Worm (Caenorhabditis elegans) whole organism, L1 larva: ENCODE measurements around the gene R03H10.11.

Experiments
- C04F5.9 ChIP-seq: sonication (generic microtip); optimal IDR thresholded peaks from 2 replicates; lab custom pipeline; 2016; ENCODE audit warnings: missing genetic modification characterization, missing compliant biosample characterization
- ceh-88 ChIP-seq: fragments of 200-800 bp; sonication (Bioruptor generic); IDR thresholded peaks from 2 replicates; pipeline ENCODE4 v1.3.6; 2022; ENCODE audit warnings: missing genetic modification characterization, missing compliant biosample characterization
- ces-1 ChIP-seq: fragments of 150-350 bp; optimal IDR thresholded peaks from 2 replicates; lab custom pipeline; 2014; ENCODE audit warnings: missing biosample characterization, missing genetic modification reagents, missing genetic modification characterization
- dpl-1 ChIP-seq, 3 experiments: fragments of 150-350 bp in 2 of 3; sonication (generic microtip) in 1 of 3; optimal IDR thresholded peaks; 2 replicates each; lab custom pipeline; 2014 to 2017; ENCODE audit warnings: missing biosample characterization in 3 of 3, missing genetic modification characterization in 3 of 3, missing genetic modification reagents in 3 of 3
- dsc-1 ChIP-seq: sonication (generic microtip); optimal IDR thresholded peaks from 2 replicates; lab custom pipeline; 2016; ENCODE audit warnings: mild to moderate bottlenecking, missing genetic modification characterization, missing compliant biosample characterization
- efl-1 ChIP-seq, 4 experiments: fragments of 150-350 bp; optimal IDR thresholded peaks in 3 of 4; peaks in 1 of 4; 1 replicate in 1 of 4; 2 replicates in 3 of 4; lab custom pipeline; 2014; ENCODE audit warnings: missing biosample characterization in 2 of 4, missing genetic modification characterization in 2 of 4, missing genetic modification reagents in 2 of 4
- elt-2 ChIP-seq: sonication (generic microtip); optimal IDR thresholded peaks from 2 replicates; lab custom pipeline; 2016; ENCODE audit warnings: missing genetic modification characterization, mild to moderate bottlenecking, inconsistent platforms, missing compliant biosample characterization, missing genetic modification reagents
- elt-3 ChIP-seq, 6 experiments: fragments of 150-350 bp in 1 of 6; sonication (generic microtip); optimal IDR thresholded peaks; 2 replicates each; lab custom pipeline; 2017 to 2018; ENCODE audit warnings: missing biosample characterization in 6 of 6, missing genetic modification characterization in 6 of 6, inconsistent platforms in 1 of 6
- fkh-8 ChIP-seq: sonication (generic microtip); optimal IDR thresholded peaks from 2 replicates; lab custom pipeline; 2016; ENCODE audit warnings: mild to moderate bottlenecking, missing genetic modification characterization, missing compliant biosample characterization
- hlh-17 ChIP-seq: fragments of 200-800 bp; sonication (Bioruptor generic); optimal IDR thresholded peaks from 2 replicates; lab custom pipeline; 2018; ENCODE audit warnings: missing genetic modification characterization, mild to moderate bottlenecking, missing compliant biosample characterization, moderate library complexity, borderline replicate concordance
- irx-1 ChIP-seq: sonication (generic microtip); optimal IDR thresholded peaks from 2 replicates; lab custom pipeline; 2016; ENCODE audit warnings: missing genetic modification characterization, missing compliant biosample characterization
- lin-13 ChIP-seq: fragments of 150-350 bp; optimal IDR thresholded peaks from 2 replicates; lab custom pipeline; 2014; ENCODE audit warnings: missing biosample characterization, missing genetic modification reagents, missing genetic modification characterization
- lin-14 ChIP-seq: fragments of 200-800 bp; sonication (Bioruptor generic); optimal IDR thresholded peaks from 2 replicates; lab custom pipeline; 2018; ENCODE audit warnings: mild to moderate bottlenecking, missing genetic modification characterization, moderate library complexity, missing compliant biosample characterization
- lin-15B ChIP-seq: fragments of 150-350 bp; sonication (generic microtip); optimal IDR thresholded peaks from 3 replicates; lab custom pipeline; 2014; ENCODE audit warnings: missing biosample characterization, missing genetic modification characterization
- lin-35 ChIP-seq, 2 experiments: fragments of 150-350 bp; optimal IDR thresholded peaks; 2 replicates each; lab custom pipeline; 2014; ENCODE audit warnings: missing biosample characterization in 2 of 2, missing genetic modification characterization in 2 of 2, missing genetic modification reagents in 2 of 2
- lin-39 ChIP-seq: fragments of 150-350 bp; optimal IDR thresholded peaks from 2 replicates; lab custom pipeline; 2014; ENCODE audit warnings: missing biosample characterization, missing genetic modification reagents, missing genetic modification characterization
- lsy-2 ChIP-seq, 2 experiments: fragments of 150-350 bp; optimal IDR thresholded peaks; 2 replicates each; lab custom pipeline; 2014; ENCODE audit warnings: missing biosample characterization in 2 of 2, missing genetic modification characterization in 2 of 2
- mdl-1 ChIP-seq, 2 experiments: fragments of 150-350 bp; optimal IDR thresholded peaks; 2 replicates each; lab custom pipeline; 2014 to 2017; ENCODE audit warnings: missing biosample characterization in 2 of 2, missing genetic modification characterization in 2 of 2, inconsistent platforms in 1 of 2
- nhr-11 ChIP-seq: fragments of 150-350 bp; optimal IDR thresholded peaks from 2 replicates; lab custom pipeline; 2014; ENCODE audit warnings: missing biosample characterization, missing genetic modification characterization
- nhr-19 ChIP-seq: fragments of 200-800 bp; sonication (Bioruptor generic); conservative IDR thresholded peaks from 2 replicates; pipeline ENCODE4 v1.3.6; 2022; ENCODE audit warnings: missing genetic modification characterization, missing compliant biosample characterization
- nhr-20 ChIP-seq: sonication (generic microtip); optimal IDR thresholded peaks from 2 replicates; lab custom pipeline; 2016; ENCODE audit warnings: mild to moderate bottlenecking, missing genetic modification characterization, missing compliant biosample characterization
- nhr-71 ChIP-seq: sonication (generic microtip); optimal IDR thresholded peaks from 2 replicates; lab custom pipeline; 2016; ENCODE audit warnings: mild to moderate bottlenecking, missing genetic modification characterization, moderate library complexity, missing compliant biosample characterization
- nhr-76 ChIP-seq: sonication (generic microtip); optimal IDR thresholded peaks from 2 replicates; lab custom pipeline; 2017; ENCODE audit warnings: missing biosample characterization, missing genetic modification characterization
- nhr-85 ChIP-seq: sonication (generic microtip); peaks from one replicate; lab custom pipeline; 2016; ENCODE audit warnings: missing genetic modification characterization, inconsistent platforms, missing compliant biosample characterization
- pqm-1 ChIP-seq: sonication (generic microtip); optimal IDR thresholded peaks from 3 replicates; lab custom pipeline; 2017; ENCODE audit warnings: missing biosample characterization, missing genetic modification characterization
- rnt-1 ChIP-seq: sonication (generic microtip); optimal IDR thresholded peaks from 2 replicates; lab custom pipeline; 2016; ENCODE audit warnings: mild to moderate bottlenecking, missing genetic modification characterization, moderate library complexity, missing compliant biosample characterization
- snu-23 ChIP-seq: sonication (generic microtip); optimal IDR thresholded peaks from 2 replicates; lab custom pipeline; 2016; ENCODE audit warnings: missing genetic modification characterization, missing compliant biosample characterization
- swsn-7 ChIP-seq: sonication (generic microtip); optimal IDR thresholded peaks from 2 replicates; lab custom pipeline; 2016; ENCODE audit warnings: missing genetic modification characterization, missing compliant biosample characterization
- tbx-2 ChIP-seq: sonication (generic microtip); optimal IDR thresholded peaks from 2 replicates; lab custom pipeline; 2016; ENCODE audit warnings: missing genetic modification characterization, missing compliant biosample characterization
- tlp-1 ChIP-seq: fragments of 150-350 bp; optimal IDR thresholded peaks from 2 replicates; lab custom pipeline; 2014; ENCODE audit warnings: missing biosample characterization, missing genetic modification characterization
- xbp-1 ChIP-seq: sonication (generic microtip); optimal IDR thresholded peaks from 2 replicates; lab custom pipeline; 2016; ENCODE audit warnings: missing genetic modification characterization, missing compliant biosample characterization

R03H10.11 gene

ce11 chrII:4178838-4179237 lies 3.6 kb upstream of the R03H10.11 start, which contains the start of gene R03H10.7:
TSS of gene R03H10.7 (minus strand) at chrII:4178938.
- peak; percentile 13 for TF ChIP-seq elt-2
- no peak for TF ChIP-seq ceh-88
- TF ChIP-seq nhr-85 (tag; lab: Kevin White, UChicago): peak; percentile 7

- TF ChIP-seq pqm-1: no peak
- peak in 1 of 2 experiments; percentile 29 for TF ChIP-seq lsy-2 (tag; optimal IDR thresholded peaks at IDR 0.05; lab: Kevin White, UChicago)
- TF ChIP-seq efl-1 (optimal IDR thresholded peaks at IDR 0.05; lab: Kevin White, UChicago): peak in 1 of 2 experiments; percentile 4
- no peak for TF ChIP-seq efl-1 (GFP tag; optimal IDR thresholded peaks at IDR 0.05 in 1 of 2; lab: Kevin White, UChicago)
- TF ChIP-seq nhr-85 (tag; lab: Kevin White, UChicago): peak; percentile 25
- TF ChIP-seq lin-14: peak; percentile 60
- TF ChIP-seq tlp-1 (tag; lab: Kevin White, UChicago): no peak
- no peak for TF ChIP-seq ces-1 (GFP tag; lab: Kevin White, UChicago)
- no peak for TF ChIP-seq C04F5.9 (tag; lab: Kevin White, UChicago)
- TF ChIP-seq elt-2: no peak
Observed at ce11 chrII:4179897-4180296, 2.6 kb upstream of the R03H10.11 start, which contains the start of gene R03H10.1. TSS of gene R03H10.1 (plus strand) at chrII:4180248.

- no peak for TF ChIP-seq hlh-17 (GFP tag; lab: Kevin White, UChicago)
- peak; percentile 40 for TF ChIP-seq dsc-1 (tag; lab: Kevin White, UChicago)
- peak; percentile 83 for TF ChIP-seq lin-14
- TF ChIP-seq efl-1 (optimal IDR thresholded peaks at IDR 0.05; lab: Kevin White, UChicago): peak; percentile 25 to 32
- peak in 1 of 2 experiments; percentile 90 for TF ChIP-seq efl-1 (GFP tag; optimal IDR thresholded peaks at IDR 0.05 in 1 of 2; lab: Kevin White, UChicago)
- TF ChIP-seq snu-23 (GFP tag; lab: Kevin White, UChicago): peak; percentile 32
- TF ChIP-seq nhr-20 (tag; lab: Kevin White, UChicago): peak; percentile 42
- peak; percentile 76 for TF ChIP-seq rnt-1 (tag; lab: Kevin White, UChicago)
- no peak for TF ChIP-seq lin-13
- TF ChIP-seq swsn-7 (tag; lab: Kevin White, UChicago): peak; percentile 13
- TF ChIP-seq lsy-2 (tag; optimal IDR thresholded peaks at IDR 0.05; lab: Kevin White, UChicago): peak in 1 of 2 experiments; percentile 36
- TF ChIP-seq nhr-71 (tag; lab: Kevin White, UChicago): peak; percentile 73
- no peak for TF ChIP-seq irx-1 (tag; lab: Kevin White, UChicago)
- peak in 1 of 3 experiments; percentile 0 for TF ChIP-seq dpl-1 (GFP tag; optimal IDR thresholded peaks at IDR 0.05; lab: Kevin White, UChicago)
- peak; percentile 54 for TF ChIP-seq nhr-19 (GFP tag; lab: Robert Waterston, UW)
Observed at ce11 chrII:4183979-4184378, 1.5 kb downstream of the R03H10.11 start.

- TF ChIP-seq nhr-76: no peak
- TF ChIP-seq fkh-8: no peak
- no peak for TF ChIP-seq tbx-2
Observed at ce11 chrII:4186364-4186763, 3.9 kb downstream of the R03H10.11 start, which contains the start of gene cpna-1. TSS of gene cpna-1 (plus strand) at chrII:4186664.

DNA sequence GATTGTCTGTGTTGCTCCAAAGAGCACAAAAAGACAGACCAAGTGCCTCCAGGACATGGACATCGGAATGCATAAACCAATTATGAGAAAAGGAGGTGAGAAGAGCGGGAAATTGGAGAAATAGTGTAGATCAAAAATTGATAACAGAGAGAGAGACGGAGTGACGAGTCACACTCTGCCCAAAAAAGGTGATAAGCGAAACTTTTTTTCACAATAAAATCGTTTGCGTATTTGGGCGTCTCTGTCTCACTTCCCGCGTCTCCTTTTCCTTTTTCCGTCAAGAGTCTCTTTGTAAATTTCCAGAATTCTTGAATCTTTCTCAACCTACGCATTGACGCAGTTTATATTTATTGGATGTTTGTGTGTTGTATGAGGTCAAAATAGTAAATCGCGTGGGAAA lies 11.7 kb downstream of the R03H10.11 start, which contains the start of gene mth-2:
mth-2 (minus strand) TSS at position 188 of the 400 bp plus-strand sequence.
- TF ChIP-seq lin-15B (tag; lab: Kevin White, UChicago): no peak
- TF ChIP-seq nhr-11 (tag; lab: Kevin White, UChicago): no peak
- peak; percentile 22 for TF ChIP-seq pqm-1
- TF ChIP-seq xbp-1 (tag; lab: Kevin White, UChicago): no peak
- peak in 1 of 2 experiments; percentile 42 for TF ChIP-seq lin-35 (GFP tag; optimal IDR thresholded peaks at IDR 0.05; lab: Kevin White, UChicago)
- TF ChIP-seq elt-3 (tag; optimal IDR thresholded peaks at IDR 0.05; lab: Kevin White, UChicago): peak in 1 of 6 experiments; percentile 46
- peak; percentile 10 for TF ChIP-seq lin-14
- no peak for TF ChIP-seq tbx-2
- TF ChIP-seq elt-2: peak; percentile 93
- TF ChIP-seq lin-39: no peak
- no peak for TF ChIP-seq mdl-1 (tag; optimal IDR thresholded peaks at IDR 0.05; lab: Kevin White, UChicago)

ce11 chrII:4202633-4203032 lies 20.2 kb downstream of the R03H10.11 start:
- TF ChIP-seq nhr-85 (tag; lab: Kevin White, UChicago): peak; percentile 95
